Fruit fly (Drosophila melanogaster) whole organism, embryonic: ENCODE results near the gene fd96Cb.
A peak's percentile ranks its signal among the peaks of the same experiment; 100 is the strongest.

ENCODE experiments used
- CG12744 ChIP-seq: fragments of 200-800 bp; sonication (Bioruptor generic); optimal IDR thresholded peaks from 2 replicates; lab custom pipeline; 2016; ENCODE audit warnings: missing biosample characterization, missing genetic modification characterization
- CG2889 ChIP-seq: fragments of 200-800 bp; sonication (Bioruptor generic); IDR thresholded peaks from 3 replicates; pipeline ENCODE4 v1.3.6; 2022; ENCODE audit warnings: missing biosample characterization, missing genetic modification characterization
- Ets65A ChIP-seq: fragments of 200-800 bp; sonication (Bioruptor generic); peaks from one replicate; lab custom pipeline; 2016; ENCODE audit warnings: missing biosample characterization, missing genetic modification characterization
- fd64A ChIP-seq: fragments of 200-800 bp; sonication (Bioruptor generic); optimal IDR thresholded peaks from 3 replicates; lab custom pipeline; 2018; ENCODE audit warnings: missing biosample characterization, mild to moderate bottlenecking, missing genetic modification characterization
- mld ChIP-seq: fragments of 200-800 bp; sonication (Bioruptor generic); IDR thresholded peaks from 3 replicates; pipeline ENCODE4 v1.3.6; 2022; ENCODE audit warnings: missing biosample characterization, missing genetic modification characterization; ENCODE audit not compliant: partially characterized antibody

dm6 chr3R:25112466-25112939 is 17.7 kb downstream of the fd96Cb start, which contains the start of gene Nepl16:
- TF ChIP-seq Ets65A (GFP tag; lab: Kevin White, UChicago), result peak; percentile 0
- TF ChIP-seq CG12744 (GFP tag; lab: Kevin White, UChicago), result no peak
- no peak for TF ChIP-seq CG2889 (GFP tag; lab: Robert Waterston, UW)
- TF ChIP-seq fd64A (GFP tag; lab: Kevin White, UChicago), result no peak
- no peak for TF ChIP-seq mld
